Fruit fly (Drosophila melanogaster) whole organism, embryonic: ENCODE results near the gene CG3546.

Experiments
- B-H1 ChIP-seq: fragments of 200-800 bp; sonication (Bioruptor generic); IDR thresholded peaks from 3 replicates; pipeline ENCODE4 v1.3.6; 2022; ENCODE audit warnings: missing biosample characterization, missing genetic modification characterization
- BEAF-32 ChIP-seq: fragments of 200-800 bp; sonication (Bioruptor generic); optimal IDR thresholded peaks from 3 replicates; lab custom pipeline; 2017; ENCODE audit warnings: missing biosample characterization, missing genetic modification characterization, mild to moderate bottlenecking, moderate library complexity, missing genetic modification reagents
- CG11723 ChIP-seq: fragments of 200-800 bp; sonication (Bioruptor generic); optimal IDR thresholded peaks from 2 replicates; lab custom pipeline; 2017; ENCODE audit warnings: missing biosample characterization, mild to moderate bottlenecking, missing genetic modification characterization
- CG12219 ChIP-seq: fragments of 200-800 bp; sonication (Bioruptor generic); optimal IDR thresholded peaks from 3 replicates; lab custom pipeline; 2018; ENCODE audit warnings: missing biosample characterization, mild to moderate bottlenecking, missing genetic modification characterization
- CG14441 ChIP-seq: fragments of 200-800 bp; sonication (Bioruptor generic); IDR thresholded peaks from 2 replicates; pipeline ENCODE4 v1.3.6; 2022; ENCODE audit warnings: missing biosample characterization, missing genetic modification characterization
- CG14965 ChIP-seq: fragments of 200-800 bp; sonication (Bioruptor generic); optimal IDR thresholded peaks from 2 replicates; lab custom pipeline; 2016; ENCODE audit warnings: missing biosample characterization, missing genetic modification characterization, borderline replicate concordance
- CG17186 ChIP-seq: fragments of 200-800 bp; sonication (Bioruptor generic); optimal IDR thresholded peaks from 3 replicates; lab custom pipeline; 2017; ENCODE audit warnings: missing biosample characterization, missing genetic modification reagents, missing genetic modification characterization
- CG17802 ChIP-seq: fragments of 200-800 bp; sonication (Bioruptor generic); optimal IDR thresholded peaks from 2 replicates; lab custom pipeline; 2018; ENCODE audit warnings: missing biosample characterization, mild to moderate bottlenecking, missing genetic modification characterization, moderate library complexity
- CG30020 ChIP-seq: fragments of 200-800 bp; optimal IDR thresholded peaks from 2 replicates; lab custom pipeline; 2019; ENCODE audit warnings: missing biosample characterization, mild to moderate bottlenecking, missing genetic modification characterization, moderate library complexity
- CG33213 ChIP-seq: fragments of 200-800 bp; sonication (Bioruptor generic); optimal IDR thresholded peaks from 3 replicates; lab custom pipeline; 2016; ENCODE audit warnings: missing biosample characterization, missing genetic modification characterization
- CG42726 ChIP-seq: fragments of 200-800 bp; sonication (Bioruptor generic); IDR thresholded peaks from 2 replicates; pipeline ENCODE4 v1.3.6; 2022; ENCODE audit warnings: missing biosample characterization, missing genetic modification characterization; ENCODE audit not compliant: partially characterized antibody
- CG6689 ChIP-seq: fragments of 200-800 bp; sonication (Bioruptor generic); IDR thresholded peaks from 2 replicates; pipeline ENCODE4 v1.3.6; 2022; ENCODE audit warnings: missing biosample characterization, missing genetic modification characterization
- CG7987 ChIP-seq: fragments of 200-800 bp; sonication (Bioruptor generic); optimal IDR thresholded peaks from 2 replicates; lab custom pipeline; 2018; ENCODE audit warnings: missing biosample characterization, mild to moderate bottlenecking, missing genetic modification characterization, moderate library complexity
- CG8089 ChIP-seq: fragments of 200-800 bp; sonication (Bioruptor generic); optimal IDR thresholded peaks from 3 replicates; lab custom pipeline; 2016; ENCODE audit warnings: missing biosample characterization, missing genetic modification characterization
- CG8290 ChIP-seq, 3 experiments: fragments of 200-800 bp; sonication (Bioruptor generic); optimal IDR thresholded peaks; 2 replicates each; lab custom pipeline; 2016 to 2019; ENCODE audit warnings: missing biosample characterization in 3 of 3, missing genetic modification characterization in 3 of 3, mild to moderate bottlenecking in 2 of 3, moderate library complexity in 1 of 3
- CG9727 ChIP-seq: fragments of 200-800 bp; sonication (Bioruptor generic); optimal IDR thresholded peaks from 3 replicates; lab custom pipeline; 2017; ENCODE audit warnings: missing biosample characterization, mild to moderate bottlenecking, missing genetic modification characterization
- Dek ChIP-seq: fragments of 200-800 bp; sonication (Bioruptor generic); optimal IDR thresholded peaks from 3 replicates; lab custom pipeline; 2019; ENCODE audit warnings: missing biosample characterization, mild to moderate bottlenecking, missing genetic modification characterization, moderate library complexity
- Dll ChIP-seq: fragments of 200-800 bp; sonication (Bioruptor generic); IDR thresholded peaks from 4 replicates; pipeline ENCODE4 v1.3.6; 2022; ENCODE audit warnings: missing biosample characterization, missing genetic modification characterization; ENCODE audit not compliant: partially characterized antibody
- Drgx ChIP-seq: fragments of 200-800 bp; sonication (Bioruptor generic); IDR thresholded peaks from 2 replicates; pipeline ENCODE4 v1.3.6; 2022; ENCODE audit warnings: missing biosample characterization, missing genetic modification characterization
- HHEX ChIP-seq: fragments of 200-800 bp; sonication (Bioruptor generic); optimal IDR thresholded peaks from 3 replicates; lab custom pipeline; 2017; ENCODE audit warnings: missing biosample characterization, mild to moderate bottlenecking, missing genetic modification characterization, missing genetic modification reagents
- Hr39 ChIP-seq: fragments of >200 bp; optimal IDR thresholded peaks from 2 replicates; lab custom pipeline; 2017
- Nf-YB ChIP-seq: fragments of 200-800 bp; sonication (Bioruptor generic); optimal IDR thresholded peaks from 3 replicates; lab custom pipeline; 2019; ENCODE audit warnings: missing biosample characterization, mild to moderate bottlenecking, missing genetic modification characterization, moderate library complexity
- Nf-YC ChIP-seq: fragments of 200-800 bp; optimal IDR thresholded peaks from 3 replicates; lab custom pipeline; 2019; ENCODE audit warnings: missing biosample characterization, mild to moderate bottlenecking, missing genetic modification characterization, moderate library complexity
- aop ChIP-seq: fragments of 200-800 bp; sonication (Bioruptor generic); IDR thresholded peaks from 2 replicates; pipeline ENCODE4 v1.3.6; 2022; ENCODE audit warnings: missing biosample characterization, missing genetic modification characterization
- az2 ChIP-seq: fragments of 200-800 bp; sonication (Bioruptor generic); optimal IDR thresholded peaks from 3 replicates; lab custom pipeline; 2016; ENCODE audit warnings: missing biosample characterization, missing genetic modification characterization
- chif ChIP-seq, 2 experiments: fragments of 200-800 bp; sonication (Bioruptor generic); optimal IDR thresholded peaks; 3 replicates each; lab custom pipeline; 2016; ENCODE audit warnings: missing biosample characterization in 2 of 2, missing genetic modification characterization in 2 of 2
- chinmo ChIP-seq: fragments of 200-800 bp; sonication (Bioruptor generic); IDR thresholded peaks from 4 replicates; pipeline ENCODE4 v1.3.6; 2022; ENCODE audit warnings: missing biosample characterization, missing genetic modification characterization; ENCODE audit not compliant: partially characterized antibody
- emc ChIP-seq: fragments of 200-800 bp; sonication (Bioruptor generic); optimal IDR thresholded peaks from 2 replicates; lab custom pipeline; 2016; ENCODE audit warnings: missing biosample characterization, missing genetic modification characterization
- gsb-n ChIP-seq: fragments of 200-800 bp; sonication (Bioruptor generic); optimal IDR thresholded peaks from 3 replicates; lab custom pipeline; 2018; ENCODE audit warnings: missing biosample characterization, mild to moderate bottlenecking, missing genetic modification characterization
- gt ChIP-seq: fragments of 200-800 bp; sonication (Bioruptor generic); IDR thresholded peaks from 2 replicates; pipeline ENCODE4 v1.3.6; 2022; ENCODE audit warnings: missing biosample characterization, missing genetic modification characterization
- kni ChIP-seq: fragments of 200-800 bp; sonication (Bioruptor generic); optimal IDR thresholded peaks from 3 replicates; lab custom pipeline; 2017; ENCODE audit warnings: mild to moderate bottlenecking, missing biosample characterization, missing genetic modification reagents, missing genetic modification characterization
- org-1 ChIP-seq: fragments of 200-800 bp; sonication (Bioruptor generic); optimal IDR thresholded peaks from 2 replicates; lab custom pipeline; 2017; ENCODE audit warnings: missing biosample characterization, missing genetic modification characterization
- phol ChIP-seq: fragments of 200-800 bp; sonication (Bioruptor generic); optimal IDR thresholded peaks from 3 replicates; lab custom pipeline; 2018; ENCODE audit warnings: missing biosample characterization, mild to moderate bottlenecking, missing genetic modification characterization, moderate library complexity
- sd ChIP-seq: fragments of 200-800 bp; sonication (Bioruptor generic); optimal IDR thresholded peaks from 3 replicates; lab custom pipeline; 2018; ENCODE audit warnings: missing biosample characterization, mild to moderate bottlenecking, missing genetic modification characterization, moderate library complexity
- seq ChIP-seq: fragments of 200-800 bp; sonication (Bioruptor generic); IDR thresholded peaks from 2 replicates; pipeline ENCODE4 v1.3.6; 2022; ENCODE audit warnings: missing biosample characterization, missing genetic modification characterization
- slp2 ChIP-seq: fragments of 200-800 bp; sonication (Bioruptor generic); optimal IDR thresholded peaks from 2 replicates; lab custom pipeline; 2016; ENCODE audit warnings: missing biosample characterization, missing genetic modification characterization
- twi ChIP-seq: fragments of 200-800 bp; optimal IDR thresholded peaks from 2 replicates; lab custom pipeline; 2019; ENCODE audit warnings: missing biosample characterization, mild to moderate bottlenecking, missing genetic modification characterization, moderate library complexity

Gene CG3546

DNA sequence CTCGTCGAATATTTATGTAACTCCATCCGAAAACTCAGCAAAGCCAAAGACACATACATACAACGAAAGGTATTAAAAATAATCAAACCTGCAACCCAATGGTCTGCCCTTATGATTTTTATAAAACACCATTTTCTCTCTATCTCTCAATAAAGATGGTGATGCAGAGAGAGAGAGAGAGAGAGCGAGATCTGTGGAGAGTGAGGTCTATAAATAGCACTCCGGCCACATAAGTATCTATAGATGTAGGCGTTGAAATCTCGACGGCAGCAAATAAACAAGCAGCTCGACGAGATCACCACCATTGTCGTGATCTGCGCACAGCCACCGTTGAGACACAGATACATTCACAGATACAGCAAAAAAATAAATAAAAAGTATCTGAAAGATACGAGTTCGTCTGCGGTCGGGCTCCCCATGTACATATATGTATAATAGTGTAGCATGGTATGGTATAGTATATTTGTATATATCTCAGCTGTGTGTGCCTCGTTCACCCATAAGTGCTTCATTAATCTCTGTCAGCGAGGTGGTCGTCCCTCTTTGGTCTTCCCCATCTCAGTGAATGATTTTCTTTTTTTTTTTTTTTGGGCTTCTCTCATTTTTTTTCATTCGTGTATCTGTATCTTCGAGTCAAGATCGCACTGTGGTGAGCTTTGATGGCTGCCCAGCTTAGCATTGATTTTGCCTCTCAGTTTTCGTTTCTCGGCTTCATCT is 38.8 kb downstream of the CG3546 start (continued):
- 0 out of 4 replicates have a peak, but pooled peaks have one; percentile 30 for TF ChIP-seq chinmo (GFP tag; lab: Robert Waterston, UW)
- peak; percentile 2 for TF ChIP-seq phol (tag; lab: Kevin White, UChicago)
- TF ChIP-seq Nf-YB (GFP tag; lab: Kevin White, UChicago): peak; percentile 96

DNA sequence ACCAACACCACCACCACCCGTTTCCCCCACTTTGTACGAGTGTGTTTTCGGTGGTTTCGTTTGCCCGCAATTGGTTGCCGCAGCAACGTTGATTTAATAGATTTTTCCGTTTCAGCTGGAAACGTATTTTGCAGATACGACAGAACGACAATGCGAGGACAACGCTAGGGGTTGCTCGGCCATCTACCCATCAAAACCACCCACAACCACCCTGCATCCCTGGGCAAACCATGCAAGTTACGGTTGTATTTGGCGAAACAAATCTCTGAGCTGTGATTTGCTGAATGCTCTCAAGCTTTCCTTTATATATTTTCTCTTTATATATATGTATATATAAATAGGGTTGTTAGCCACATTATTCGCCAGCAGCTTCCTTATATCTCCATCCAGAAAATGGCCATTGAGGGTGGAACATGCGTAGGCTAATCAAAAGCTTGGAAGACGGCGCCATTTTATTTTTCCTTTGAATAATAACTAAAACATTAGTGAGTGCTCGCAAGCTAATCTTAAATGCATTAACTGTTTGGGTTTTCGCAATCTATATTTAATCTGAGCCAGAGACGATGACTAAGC is 42.1 kb downstream of the CG3546 start:
- TF ChIP-seq CG14441 (GFP tag; lab: Robert Waterston, UW): no peak
- TF ChIP-seq Nf-YB (GFP tag; lab: Kevin White, UChicago): peak; percentile 95
- no peak for TF ChIP-seq slp2 (GFP tag; lab: Kevin White, UChicago)
- TF ChIP-seq HHEX (GFP tag; lab: Kevin White, UChicago): no peak
- TF ChIP-seq CG12219 (GFP tag; lab: Kevin White, UChicago): no peak
- TF ChIP-seq gt (GFP tag; lab: Robert Waterston, UW): no peak
- TF ChIP-seq CG6689 (GFP tag; lab: Robert Waterston, UW): no peak
- no peak for TF ChIP-seq CG17186 (GFP tag; lab: Kevin White, UChicago)
- TF ChIP-seq B-H1 (GFP tag; lab: Robert Waterston, UW): no peak
- no peak for TF ChIP-seq CG11723
- TF ChIP-seq emc (GFP tag; lab: Kevin White, UChicago): no peak
- no peak for TF ChIP-seq org-1 (GFP tag; lab: Kevin White, UChicago)
- TF ChIP-seq seq: peak; percentile 56; the same call in 1 of the 2 replicates
- no peak for TF ChIP-seq BEAF-32 (GFP tag; lab: Kevin White, UChicago)
- no peak for TF ChIP-seq kni
- TF ChIP-seq CG30020 (tag; lab: Kevin White, UChicago): no peak
- TF ChIP-seq Dll (GFP tag; lab: Robert Waterston, UW): no peak
- TF ChIP-seq CG8290 (GFP tag; optimal IDR thresholded peaks at IDR 0.05; lab: Kevin White, UChicago): no peak
- no peak for TF ChIP-seq CG8290 (tag; optimal IDR thresholded peaks at IDR 0.05; lab: Kevin White, UChicago)
- TF ChIP-seq Nf-YC (tag; lab: Kevin White, UChicago): peak; percentile 94
- no peak for TF ChIP-seq CG14965
- no peak for TF ChIP-seq Dek (tag; lab: Kevin White, UChicago)
- no peak for TF ChIP-seq Hr39 (lab: Kevin White, UChicago)
- TF ChIP-seq sd (tag; lab: Kevin White, UChicago): no peak
- no peak for TF ChIP-seq CG42726 (GFP tag; lab: Robert Waterston, UW)
- TF ChIP-seq CG33213: no peak
- no peak for TF ChIP-seq CG17802 (tag; lab: Kevin White, UChicago)
- TF ChIP-seq az2 (GFP tag; lab: Kevin White, UChicago): no peak
- TF ChIP-seq CG9727 (GFP tag; lab: Kevin White, UChicago): no peak
- TF ChIP-seq aop (GFP tag; lab: Robert Waterston, UW): no peak
- no peak for TF ChIP-seq CG8089 (GFP tag; lab: Kevin White, UChicago)
- no peak for TF ChIP-seq chif (GFP tag; optimal IDR thresholded peaks at IDR 0.05; lab: Kevin White, UChicago)
- no peak for TF ChIP-seq Drgx (GFP tag; lab: Robert Waterston, UW)
- no peak for TF ChIP-seq CG7987 (GFP tag; lab: Kevin White, UChicago)
- TF ChIP-seq twi: no peak
- TF ChIP-seq gsb-n (tag; lab: Kevin White, UChicago): peak; percentile 8
